Fruit fly (Drosophila melanogaster) whole organism, prepupa: Measurements from ENCODE around the gene CG11629.

Source experiments
- CG15336 ChIP-seq: fragments of 200-800 bp; sonication (Bioruptor generic); IDR thresholded peaks from 2 replicates; pipeline ENCODE4 v1.3.6; 2022; ENCODE audit warnings: missing biosample characterization, missing genetic modification characterization
- CG6854 ChIP-seq: fragments of 200-800 bp; sonication (Bioruptor generic); optimal IDR thresholded peaks from 2 replicates; lab custom pipeline; 2017; ENCODE audit warnings: missing biosample characterization, mild to moderate bottlenecking, missing genetic modification characterization
- Hr4 ChIP-seq: fragments of 200-800 bp; sonication (Bioruptor generic); optimal IDR thresholded peaks from 3 replicates; lab custom pipeline; 2016; ENCODE audit warnings: missing biosample characterization, missing genetic modification characterization
- Sox102F ChIP-seq: fragments of 200-800 bp; sonication (Bioruptor generic); optimal IDR thresholded peaks from 2 replicates; lab custom pipeline; 2016; ENCODE audit warnings: missing biosample characterization, mild to moderate bottlenecking, missing genetic modification characterization
- Sox15 ChIP-seq: fragments of 200-800 bp; sonication (Bioruptor generic); optimal IDR thresholded peaks from 3 replicates; lab custom pipeline; 2016; ENCODE audit warnings: missing biosample characterization, missing genetic modification characterization
- dac ChIP-seq: fragments of 200-800 bp; sonication (Bioruptor generic); optimal IDR thresholded peaks from 2 replicates; lab custom pipeline; 2017; ENCODE audit warnings: missing biosample characterization, mild to moderate bottlenecking, missing genetic modification characterization
- svp ChIP-seq: fragments of 200-800 bp; sonication (Bioruptor generic); peaks from one replicate; lab custom pipeline; 2016; ENCODE audit warnings: missing biosample characterization, missing genetic modification characterization

DNA sequence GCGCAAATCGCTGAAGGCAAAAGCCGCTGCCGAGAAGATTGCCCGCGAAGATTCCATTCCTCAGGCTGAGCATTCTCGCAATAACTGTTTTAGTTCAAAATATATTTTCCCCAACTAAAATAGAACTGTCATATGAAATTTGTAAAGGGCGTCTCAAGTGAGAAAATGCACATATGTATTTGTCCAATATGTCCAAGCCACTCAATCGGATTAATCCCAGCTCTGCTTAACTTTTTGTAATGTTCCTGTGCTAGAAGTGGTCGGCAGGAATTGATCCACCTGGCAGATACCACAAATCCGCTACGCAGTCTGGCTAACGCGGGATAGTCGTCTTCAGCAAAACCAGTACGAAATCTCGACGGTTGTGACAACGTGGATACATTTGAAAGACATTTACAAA, at the start of gene CG11629:
- no peak for TF ChIP-seq dac (GFP tag; lab: Kevin White, UChicago)
- no peak for TF ChIP-seq Hr4 (GFP tag; lab: Kevin White, UChicago)
- TF ChIP-seq CG6854 (GFP tag; lab: Kevin White, UChicago), result no peak
- TF ChIP-seq Sox102F (GFP tag; lab: Kevin White, UChicago), result no peak
- TF ChIP-seq CG15336, result no peak
- no peak for TF ChIP-seq Sox15
- no peak for TF ChIP-seq svp
